Worm (Caenorhabditis elegans): Measurements from ENCODE around the gene lin-33.
A peak's percentile ranks its signal among the peaks of the same experiment; 100 is the strongest.

The lin-33 gene

ce11 chrIV:5952966-5953365 is 22.5 kb downstream of the lin-33 start:
- TF ChIP-seq him-1 (tag; optimal IDR thresholded peaks at IDR 0.05) = peak; percentile 41
- TF ChIP-seq dao-5 (tag; optimal IDR thresholded peaks at IDR 0.05) = no peak

- TF ChIP-seq dao-5 (tag; optimal IDR thresholded peaks at IDR 0.05) (no peak), him-1 (tag; optimal IDR thresholded peaks at IDR 0.05) (no peak), W03F9.2 (tag; optimal IDR thresholded peaks at IDR 0.05) (no peak)
Measured at ce11 chrIV:5954743-5955142, 24.3 kb downstream of the lin-33 start.

ce11 chrIV:5959951-5960350 is 29.5 kb downstream of the lin-33 start:
- TF ChIP-seq him-1 (tag; optimal IDR thresholded peaks at IDR 0.05) (peak; percentile 66), dao-5 (tag; optimal IDR thresholded peaks at IDR 0.05) (no peak)

ce11 chrIV:5962219-5962945 is 31.9 kb downstream of the lin-33 start, which contains the start of gene K02B2.6:
Gene K02B2.6 (minus strand): TSS chrIV:5962269.
- TF ChIP-seq dao-5 (tag; optimal IDR thresholded peaks at IDR 0.05) (no peak), W03F9.2 (tag; optimal IDR thresholded peaks at IDR 0.05) (no peak), him-1 (tag; optimal IDR thresholded peaks at IDR 0.05) (no peak)

ce11 chrIV:5964286-5964685 is 33.8 kb downstream of the lin-33 start:
- TF ChIP-seq W03F9.2 (tag; optimal IDR thresholded peaks at IDR 0.05) (no peak), dao-5 (tag; optimal IDR thresholded peaks at IDR 0.05) (no peak), him-1 (tag; optimal IDR thresholded peaks at IDR 0.05) (no peak)

- TF ChIP-seq him-1 (tag; optimal IDR thresholded peaks at IDR 0.05) = peak; percentile 75
- peak; percentile 88 for TF ChIP-seq dao-5 (tag; optimal IDR thresholded peaks at IDR 0.05)
- TF ChIP-seq W03F9.2 (tag; optimal IDR thresholded peaks at IDR 0.05) = peak; percentile 89
Measured at ce11 chrIV:5967035-5967499, 36.6 kb downstream of the lin-33 start.

ce11 chrIV:5970526-5970925 is 40.1 kb downstream of the lin-33 start:
- TF ChIP-seq dao-5 (tag; optimal IDR thresholded peaks at IDR 0.05) (no peak), him-1 (tag; optimal IDR thresholded peaks at IDR 0.05) (no peak), W03F9.2 (tag; optimal IDR thresholded peaks at IDR 0.05) (no peak)

- no peak for TF ChIP-seq dao-5 (tag; optimal IDR thresholded peaks at IDR 0.05)
- peak; percentile 75 for TF ChIP-seq him-1 (tag; optimal IDR thresholded peaks at IDR 0.05)
Measured at ce11 chrIV:5973947-5974495, 43.6 kb downstream of the lin-33 start.

- no peak for TF ChIP-seq him-1 (tag; optimal IDR thresholded peaks at IDR 0.05)
- no peak for TF ChIP-seq W03F9.2 (tag; optimal IDR thresholded peaks at IDR 0.05)
- no peak for TF ChIP-seq dao-5 (tag; optimal IDR thresholded peaks at IDR 0.05)
Measured at ce11 chrIV:5975202-5975601, 44.8 kb downstream of the lin-33 start, which contains the start of gene unc-44. Gene unc-44 (plus strand): TSS chrIV:5975557.

ce11 chrIV:5977276-5977675 is 46.8 kb downstream of the lin-33 start:
- no peak for TF ChIP-seq dao-5 (tag; optimal IDR thresholded peaks at IDR 0.05)
- peak; percentile 25 for TF ChIP-seq him-1 (tag; optimal IDR thresholded peaks at IDR 0.05)

- TF ChIP-seq dao-5 (tag; optimal IDR thresholded peaks at IDR 0.05) (no peak), him-1 (tag; optimal IDR thresholded peaks at IDR 0.05) (no peak), W03F9.2 (tag; optimal IDR thresholded peaks at IDR 0.05) (no peak)
Measured at ce11 chrIV:5979818-5980217, 49.4 kb downstream of the lin-33 start.

Measured in whole organism, L4/young adult.